Worm (Caenorhabditis elegans): Measurements from ENCODE around the gene F32D8.11.

F32D8.11 gene

DNA sequence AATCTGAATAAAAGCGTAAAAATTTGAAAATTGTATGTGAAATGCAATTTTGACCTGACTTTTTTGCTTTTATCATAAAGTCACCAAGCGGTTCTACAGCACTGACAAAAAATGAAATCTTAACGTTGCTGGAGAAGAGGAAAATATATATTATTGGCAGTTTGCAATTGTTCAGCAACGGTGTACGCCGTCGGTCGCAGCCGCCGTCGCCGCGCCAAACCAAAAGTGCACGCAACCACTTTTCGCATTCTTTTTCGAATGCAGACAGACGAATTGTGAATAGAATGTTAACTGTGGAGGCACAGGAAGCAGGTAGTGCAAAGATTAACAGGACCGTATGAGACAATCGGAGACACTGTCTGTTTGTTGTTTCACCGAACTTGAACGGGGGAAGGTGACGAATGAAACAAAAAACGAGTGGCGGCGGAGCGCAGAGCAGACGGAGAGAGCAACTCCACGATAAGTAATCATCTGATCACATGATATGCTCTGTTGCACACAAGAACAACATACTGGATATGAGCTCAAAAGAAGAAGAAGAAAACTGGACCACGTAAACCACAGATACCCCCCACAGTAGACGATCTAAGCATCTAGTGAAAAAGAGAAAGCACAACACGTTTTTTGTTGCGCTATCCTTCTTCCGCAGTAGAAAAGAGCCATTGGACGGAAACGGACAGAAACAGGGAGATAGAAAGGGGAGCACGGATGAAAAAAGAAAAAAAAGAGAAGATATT is 31.9 kb downstream of the F32D8.11 start:
- TF ChIP-seq ZK337.2 (GFP tag; IDR thresholded peaks at IDR 0.05) (no peak), hlh-11 (tag; optimal IDR thresholded peaks at IDR 0.05) (peak; percentile 51), hmg-1.1 (GFP tag; IDR thresholded peaks at IDR 0.05) (peak; percentile 41; the same call in 1 of the 2 replicates), mep-1 (tag; optimal IDR thresholded peaks at IDR 0.05) (peak; percentile 17), ces-1 (GFP tag; optimal IDR thresholded peaks at IDR 0.05) (no peak), tra-1 (GFP tag; IDR thresholded peaks at IDR 0.05) (peak; percentile 21; the same call in 1 of the 2 replicates), unc-62 (GFP tag; optimal IDR thresholded peaks at IDR 0.05 in 1 of 2) (peak in 1 of 2 experiments; percentile 64), unc-62 (tag; optimal IDR thresholded peaks at IDR 0.05) (no peak), nhr-25 (tag; optimal IDR thresholded peaks at IDR 0.05; ENCODE audit: borderline replicate concordance, insufficient read depth) (no peak), gei-8 (GFP tag; optimal IDR thresholded peaks at IDR 0.05) (peak; percentile 6), pha-4 (GFP tag; IDR thresholded peaks at IDR 0.05) (peak; percentile 58; the same call in 1 of the 2 replicates), pha-4 (tag; optimal IDR thresholded peaks at IDR 0.05) (no peak), nhr-28 (tag; optimal IDR thresholded peaks at IDR 0.05) (peak; percentile 56), lsy-2 (tag; optimal IDR thresholded peaks at IDR 0.05) (peak in 1 of 2 experiments; percentile 9), dmd-6 (GFP tag; IDR thresholded peaks at IDR 0.05) (peak; percentile 70), Y75B8A.6 (GFP tag; IDR thresholded peaks at IDR 0.05) (no peak), aha-1 (tag) (peak; percentile 87), hlh-30 (tag; optimal IDR thresholded peaks at IDR 0.05; ENCODE audit: insufficient read depth) (peak; percentile 15), T20F7.1 (GFP tag; optimal IDR thresholded peaks at IDR 0.05) (no peak), daf-16 (GFP tag; optimal IDR thresholded peaks at IDR 0.05) (peak in 1 of 2 experiments; percentile 2), daf-16 (tag; optimal IDR thresholded peaks at IDR 0.05) (peak; percentile 24), dmd-8 (GFP tag; IDR thresholded peaks at IDR 0.05) (no peak), nhr-6 (tag; optimal IDR thresholded peaks at IDR 0.05) (no peak), F44E2.7 (GFP tag; IDR thresholded peaks at IDR 0.05) (no peak), nhr-42 (GFP tag; IDR thresholded peaks at IDR 0.05) (0 out of 2 replicates have a peak, but pooled peaks have one; percentile 50), spr-3 (GFP tag; optimal IDR thresholded peaks at IDR 0.05) (no peak), lin-1 (GFP tag; IDR thresholded peaks at IDR 0.05) (no peak), set-16 (GFP tag; IDR thresholded peaks at IDR 0.05) (0 out of 2 replicates have a peak, but pooled peaks have one; percentile 5), nhr-11 (tag; optimal IDR thresholded peaks at IDR 0.05) (peak; percentile 72)

DNA sequence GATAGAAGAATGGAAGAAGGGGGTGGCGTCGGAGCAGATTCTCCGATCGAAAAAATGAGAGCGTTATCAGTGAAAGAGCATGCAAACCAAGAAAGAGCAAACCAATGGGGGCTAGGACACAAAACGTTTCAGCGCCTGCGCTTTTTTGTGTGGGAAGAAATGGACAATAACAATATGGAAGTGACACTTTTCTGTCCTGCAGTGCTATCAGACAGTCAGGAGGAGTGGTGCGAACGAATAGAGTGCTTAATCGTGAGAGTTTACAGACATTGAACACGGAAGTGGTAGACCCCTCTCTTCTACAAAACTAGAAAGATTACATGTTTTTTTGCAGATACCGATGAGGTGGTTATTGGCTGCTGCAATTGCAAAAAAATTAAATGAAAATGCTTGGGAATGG is 33.6 kb downstream of the F32D8.11 start:
- peak; percentile 59 for TF ChIP-seq nhr-77 (tag; optimal IDR thresholded peaks at IDR 0.05)
- TF ChIP-seq unc-39 (tag; optimal IDR thresholded peaks at IDR 0.05), result no peak
- peak; percentile 42 for TF ChIP-seq jun-1 (tag; optimal IDR thresholded peaks at IDR 0.05)
- TF ChIP-seq dmd-6 (GFP tag; IDR thresholded peaks at IDR 0.05), result peak; percentile 97
- peak; percentile 80 for TF ChIP-seq dve-1 (tag; optimal IDR thresholded peaks at IDR 0.05; ENCODE audit: insufficient read depth)
- TF ChIP-seq mxl-3 (GFP tag; optimal IDR thresholded peaks at IDR 0.05), result peak; percentile 50
- TF ChIP-seq mep-1 (tag; optimal IDR thresholded peaks at IDR 0.05), result peak; percentile 16
- 0 out of 2 replicates have a peak, but pooled peaks have one; percentile 61 for TF ChIP-seq saeg-2 (GFP tag; IDR thresholded peaks at IDR 0.05)
- no peak for TF ChIP-seq egl-27 (tag; optimal IDR thresholded peaks at IDR 0.05)
- TF ChIP-seq F10B5.3 (tag; optimal IDR thresholded peaks at IDR 0.05), result no peak
- TF ChIP-seq hif-1 (tag; optimal IDR thresholded peaks at IDR 0.05), result peak in 1 of 2 experiments; percentile 40
- peak; percentile 89 for TF ChIP-seq hlh-11 (tag; optimal IDR thresholded peaks at IDR 0.05)
- TF ChIP-seq nhr-41 (GFP tag; IDR thresholded peaks at IDR 0.05), result 0 out of 2 replicates have a peak, but pooled peaks have one; percentile 30
- peak; percentile 96 for TF ChIP-seq nhr-28 (tag; optimal IDR thresholded peaks at IDR 0.05)
- TF ChIP-seq F37D6.2 (tag; optimal IDR thresholded peaks at IDR 0.05), result no peak
- TF ChIP-seq unc-62 (GFP tag; optimal IDR thresholded peaks at IDR 0.05 in 1 of 2), result peak in 1 of 2 experiments; percentile 87
- TF ChIP-seq unc-62 (tag; optimal IDR thresholded peaks at IDR 0.05), result no peak
- peak; percentile 38 for TF ChIP-seq nhr-102 (tag; optimal IDR thresholded peaks at IDR 0.05)
- no peak for TF ChIP-seq madf-9 (GFP tag; conservative IDR thresholded peaks at IDR 0.05)
- TF ChIP-seq pqm-1 (tag; optimal IDR thresholded peaks at IDR 0.05), result peak; percentile 98
- 0 out of 2 replicates have a peak, but pooled peaks have one; percentile 29 for TF ChIP-seq F26F4.8 (GFP tag; conservative IDR thresholded peaks at IDR 0.05)
- peak; percentile 66 for TF ChIP-seq tra-1 (GFP tag; IDR thresholded peaks at IDR 0.05)
- peak; percentile 77 for TF ChIP-seq lin-1 (GFP tag; IDR thresholded peaks at IDR 0.05)
- peak; percentile 60 for TF ChIP-seq nhr-48 (tag; optimal IDR thresholded peaks at IDR 0.05)
- TF ChIP-seq T26A8.4 (GFP tag; IDR thresholded peaks at IDR 0.05), result no peak
- TF ChIP-seq daf-16 (GFP tag; optimal IDR thresholded peaks at IDR 0.05), result peak in 1 of 2 experiments; percentile 44
- peak; percentile 93 for TF ChIP-seq daf-16 (tag; optimal IDR thresholded peaks at IDR 0.05)
- TF ChIP-seq vab-7 (GFP tag; IDR thresholded peaks at IDR 0.05), result no peak
